Fruit fly (Drosophila melanogaster) whole organism: ENCODE measurements around the gene MED11.

Experiments used
- Dll ChIP-seq: fragments of >200 bp; optimal IDR thresholded peaks from 2 replicates; lab custom pipeline; 2017
- pan ChIP-seq: fragments of >200 bp; optimal IDR thresholded peaks from 2 replicates; lab custom pipeline; 2017
- psq ChIP-seq: fragments of >200 bp; optimal IDR thresholded peaks from 2 replicates; lab custom pipeline; 2017
- usp ChIP-seq: fragments of >200 bp; optimal IDR thresholded peaks from 2 replicates; lab custom pipeline; 2017; ENCODE audit warnings: missing biosample characterization, missing genetic modification characterization, mixed read lengths

- TF ChIP-seq Dll = no peak
- TF ChIP-seq usp (GFP tag; lab: Kevin White, UChicago) = no peak
- no peak for TF ChIP-seq pan
- no peak for TF ChIP-seq psq
Measured at dm6 chr3L:18743679-18744078, 2.0 kb upstream of the MED11 start.
